Worm (Caenorhabditis elegans): ENCODE data around the gene C16A3.5.

DNA sequence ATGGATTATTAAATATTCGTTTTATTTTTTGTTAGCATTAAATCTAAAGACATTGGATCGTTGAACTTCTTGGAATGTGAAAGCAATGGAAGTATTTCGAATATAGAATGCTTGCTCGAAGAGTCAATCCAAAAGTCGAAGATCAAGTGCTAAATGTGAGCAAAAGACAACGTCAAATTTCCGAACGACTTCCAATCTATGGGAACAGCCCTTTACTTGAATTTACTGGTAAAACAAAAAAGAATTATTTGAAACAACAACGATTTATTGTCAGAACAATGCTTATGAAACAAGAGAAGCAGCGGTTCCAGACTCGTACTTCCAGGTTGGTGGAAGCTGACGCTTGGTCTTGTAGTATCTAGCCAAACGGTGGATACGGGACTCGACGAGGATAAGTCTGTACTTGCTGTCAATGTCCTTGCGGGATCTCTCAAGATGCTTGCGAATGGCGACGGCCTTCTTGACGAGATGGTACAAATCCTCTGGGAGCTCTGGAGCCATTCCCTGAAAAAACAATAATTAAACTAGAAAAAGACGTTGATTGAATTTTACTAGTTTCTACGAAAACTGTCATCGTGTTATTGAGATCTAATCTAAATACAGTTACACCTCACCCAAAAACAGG lies 6.6 kb upstream of the C16A3.5 start:
- TF ChIP-seq W03F9.2 (tag; optimal IDR thresholded peaks at IDR 0.05) = no peak
- no peak for TF ChIP-seq him-1 (tag; optimal IDR thresholded peaks at IDR 0.05)
- TF ChIP-seq dao-5 (tag; optimal IDR thresholded peaks at IDR 0.05) = no peak
